Worm (Caenorhabditis elegans): ENCODE data around the gene ZK250.2.
"Not testable (repeated sequence)": the region's sequence is repeated elsewhere in the genome, so short reads cannot be mapped to it uniquely, and the experiment has no call there.

The ZK250.2 gene

ce11 chrII:1948393-1948792 lies at the start of gene ZK250.2:
TSS of gene ZK250.2 (plus strand) at chrII:1948693.
- TF ChIP-seq nhr-23, elt-3, nhr-21 (tag; optimal IDR thresholded peaks at IDR 0.05): not testable (repeated sequence)

ce11 chrII:1899934-1900333 lies 48.6 kb upstream of the ZK250.2 start, which contains the start of gene math-24:
TSS of gene math-24 (plus strand) at chrII:1900234.
- no peak for TF ChIP-seq nhr-10 (tag; optimal IDR thresholded peaks at IDR 0.05)
- TF ChIP-seq elt-1 (tag; optimal IDR thresholded peaks at IDR 0.05), result no peak
- TF ChIP-seq F13H6.1 (tag; optimal IDR thresholded peaks at IDR 0.05), result no peak
- no peak for TF ChIP-seq nhr-23 (tag; optimal IDR thresholded peaks at IDR 0.05)
- no peak for TF ChIP-seq nhr-12 (tag; optimal IDR thresholded peaks at IDR 0.05)

- TF ChIP-seq ceh-16 (tag; optimal IDR thresholded peaks at IDR 0.05) (no peak), nhr-6 (tag; optimal IDR thresholded peaks at IDR 0.05) (no peak), ama-1 (optimal IDR thresholded peaks at IDR 0.05) (no peak), unc-62 (GFP tag; optimal IDR thresholded peaks at IDR 0.05) (no peak), nhr-237 (tag; optimal IDR thresholded peaks at IDR 0.05) (no peak), nhr-129 (tag; optimal IDR thresholded peaks at IDR 0.05) (no peak), ztf-11 (tag; optimal IDR thresholded peaks at IDR 0.05) (no peak), nhr-21 (tag; optimal IDR thresholded peaks at IDR 0.05) (no peak), fos-1 (tag; optimal IDR thresholded peaks at IDR 0.05) (no peak), peb-1 (tag; optimal IDR thresholded peaks at IDR 0.05) (no peak), mab-5 (tag; optimal IDR thresholded peaks at IDR 0.05) (no peak)
Measured at ce11 chrII:1901981-1902380, 46.5 kb upstream of the ZK250.2 start, which contains the start of gene math-23. TSS of gene math-23 (plus strand) at chrII:1902281.

- TF ChIP-seq elt-3 (tag; optimal IDR thresholded peaks at IDR 0.05), result no peak
- peak; percentile 23 for TF ChIP-seq fos-1 (tag; optimal IDR thresholded peaks at IDR 0.05)
Measured at ce11 chrII:1905104-1905503, 43.4 kb upstream of the ZK250.2 start, which contains the start of gene math-22. TSS of gene math-22 (plus strand) at chrII:1905404.

- no peak for TF ChIP-seq fos-1 (tag; optimal IDR thresholded peaks at IDR 0.05)
- TF ChIP-seq sma-3 (GFP tag; optimal IDR thresholded peaks at IDR 0.05), result no peak
- no peak for TF ChIP-seq elt-3 (tag; optimal IDR thresholded peaks at IDR 0.05)
- TF ChIP-seq nhr-10 (tag; optimal IDR thresholded peaks at IDR 0.05), result no peak
- no peak for TF ChIP-seq C34F6.9 (tag; optimal IDR thresholded peaks at IDR 0.05)
- TF ChIP-seq nhr-129 (tag; optimal IDR thresholded peaks at IDR 0.05), result no peak
- TF ChIP-seq skn-1 (tag; optimal IDR thresholded peaks at IDR 0.05), result no peak
- no peak for TF ChIP-seq snpc-4 (tag; optimal IDR thresholded peaks at IDR 0.05)
- no peak for TF ChIP-seq nhr-11 (tag; optimal IDR thresholded peaks at IDR 0.05)
- no peak for TF ChIP-seq lin-11 (tag; optimal IDR thresholded peaks at IDR 0.05)
- no peak for TF ChIP-seq dmd-4 (tag; optimal IDR thresholded peaks at IDR 0.05)
- no peak for TF ChIP-seq mdl-1 (tag; optimal IDR thresholded peaks at IDR 0.05)
- no peak for TF ChIP-seq egl-27 (tag; optimal IDR thresholded peaks at IDR 0.05)
Measured at ce11 chrII:1912741-1913140, 35.8 kb upstream of the ZK250.2 start, which contains the start of gene math-31. TSS of gene math-31 (minus strand) at chrII:1912841.

ce11 chrII:1917862-1918261 lies 30.6 kb upstream of the ZK250.2 start, which contains the start of gene bath-4:
TSS of gene bath-4 (minus strand) at chrII:1917962.
- TF ChIP-seq crh-2 (tag; optimal IDR thresholded peaks at IDR 0.05) (no peak), skn-1 (tag; optimal IDR thresholded peaks at IDR 0.05) (no peak), nhr-21 (tag; optimal IDR thresholded peaks at IDR 0.05) (no peak), sma-9 (GFP tag; optimal IDR thresholded peaks at IDR 0.05) (no peak), sma-9 (tag; optimal IDR thresholded peaks at IDR 0.05) (no peak), R02D3.7 (tag; optimal IDR thresholded peaks at IDR 0.05) (no peak), ztf-1 (GFP tag; conservative IDR thresholded peaks at IDR 0.05) (no peak), C34F6.9 (tag; optimal IDR thresholded peaks at IDR 0.05) (no peak), zag-1 (tag; optimal IDR thresholded peaks at IDR 0.05) (no peak), ceh-82 (tag; optimal IDR thresholded peaks at IDR 0.05) (no peak), ZK546.5 (tag; optimal IDR thresholded peaks at IDR 0.05) (no peak), unc-62 (GFP tag; optimal IDR thresholded peaks at IDR 0.05) (no peak), ceh-16 (tag; optimal IDR thresholded peaks at IDR 0.05) (no peak), sma-3 (GFP tag; optimal IDR thresholded peaks at IDR 0.05) (no peak), unc-39 (tag; optimal IDR thresholded peaks at IDR 0.05) (no peak), ama-1 (optimal IDR thresholded peaks at IDR 0.05) (no peak)
